Fruit fly (Drosophila melanogaster) whole organism, embryonic: ENCODE results near the gene Vm26Aa.

ENCODE experiments used
- CG14860 ChIP-seq: fragments of 200-800 bp; sonication (Bioruptor generic); IDR thresholded peaks from 3 replicates; pipeline ENCODE4 v1.3.6; 2022; ENCODE audit warnings: missing biosample characterization, missing genetic modification characterization; ENCODE audit not compliant: partially characterized antibody
- CG15696 ChIP-seq: fragments of 200-800 bp; sonication (Bioruptor generic); optimal IDR thresholded peaks from 2 replicates; lab custom pipeline; 2019; ENCODE audit warnings: missing biosample characterization, mild to moderate bottlenecking, missing genetic modification characterization, moderate library complexity
- CG16815 ChIP-seq: fragments of 200-800 bp; sonication (Bioruptor generic); optimal IDR thresholded peaks from 3 replicates; lab custom pipeline; 2017; ENCODE audit warnings: missing biosample characterization, mild to moderate bottlenecking, missing genetic modification characterization
- CG17385 ChIP-seq: fragments of 200-800 bp; sonication (Bioruptor generic); optimal IDR thresholded peaks from 3 replicates; lab custom pipeline; 2018; ENCODE audit warnings: missing biosample characterization, mild to moderate bottlenecking, missing genetic modification characterization
- CG17612 ChIP-seq: fragments of 200-800 bp; sonication (Bioruptor generic); IDR thresholded peaks from 2 replicates; pipeline ENCODE4 v1.3.6; 2022; ENCODE audit warnings: missing biosample characterization, missing genetic modification characterization
- CG1792 ChIP-seq: fragments of 200-800 bp; sonication (Bioruptor generic); optimal IDR thresholded peaks from 2 replicates; lab custom pipeline; 2016; ENCODE audit warnings: missing biosample characterization, missing genetic modification characterization
- CG2116 ChIP-seq: fragments of 200-800 bp; sonication (Bioruptor generic); optimal IDR thresholded peaks from 3 replicates; lab custom pipeline; 2018; ENCODE audit warnings: missing biosample characterization, mild to moderate bottlenecking, missing genetic modification characterization
- CG2712 ChIP-seq: fragments of 200-800 bp; optimal IDR thresholded peaks from 3 replicates; lab custom pipeline; 2019; ENCODE audit warnings: missing biosample characterization, mild to moderate bottlenecking, missing genetic modification characterization, moderate library complexity
- CG31441 ChIP-seq: fragments of 200-800 bp; sonication (Bioruptor generic); IDR thresholded peaks from 2 replicates; pipeline ENCODE4 v1.3.6; 2022; ENCODE audit warnings: missing biosample characterization, missing genetic modification characterization
- CG4820 ChIP-seq: fragments of 200-800 bp; sonication (Bioruptor generic); optimal IDR thresholded peaks from 3 replicates; lab custom pipeline; 2016; ENCODE audit warnings: missing biosample characterization, missing genetic modification characterization
- CG5953 ChIP-seq: fragments of 200-800 bp; sonication (Bioruptor generic); IDR thresholded peaks from 2 replicates; pipeline ENCODE4 v1.3.6; 2022; ENCODE audit warnings: missing biosample characterization, missing genetic modification characterization
- CG6272 ChIP-seq: fragments of 200-800 bp; sonication (Bioruptor generic); IDR thresholded peaks from 2 replicates; pipeline ENCODE4 v1.3.6; 2022; ENCODE audit warnings: missing biosample characterization, missing genetic modification characterization
- CG6683 ChIP-seq: fragments of 200-800 bp; sonication (Bioruptor generic); optimal IDR thresholded peaks from 2 replicates; lab custom pipeline; 2017; ENCODE audit warnings: missing biosample characterization, mild to moderate bottlenecking, missing genetic modification characterization, missing genetic modification reagents
- CG8944 ChIP-seq: fragments of 200-800 bp; sonication (Bioruptor generic); optimal IDR thresholded peaks from 3 replicates; lab custom pipeline; 2016; ENCODE audit warnings: missing biosample characterization, missing genetic modification characterization
- CG9609 ChIP-seq: fragments of 200-800 bp; sonication (Bioruptor generic); optimal IDR thresholded peaks from 3 replicates; lab custom pipeline; 2016; ENCODE audit warnings: missing biosample characterization, missing genetic modification characterization
- CHES-1-like ChIP-seq: fragments of 200-800 bp; sonication (Bioruptor generic); optimal IDR thresholded peaks from 2 replicates; lab custom pipeline; 2016; ENCODE audit warnings: missing biosample characterization, missing genetic modification characterization
- Fer1 ChIP-seq: fragments of 200-800 bp; sonication (Bioruptor generic); optimal IDR thresholded peaks from 2 replicates; lab custom pipeline; 2017; ENCODE audit warnings: missing biosample characterization, mild to moderate bottlenecking, missing genetic modification characterization
- Fer2 ChIP-seq: fragments of 200-800 bp; sonication (Bioruptor generic); optimal IDR thresholded peaks from 2 replicates; lab custom pipeline; 2018; ENCODE audit warnings: missing biosample characterization, mild to moderate bottlenecking, missing genetic modification characterization, moderate library complexity
- HLH3B ChIP-seq: fragments of 200-800 bp; sonication (Bioruptor generic); IDR thresholded peaks from 2 replicates; pipeline ENCODE4 v1.3.6; 2022; ENCODE audit warnings: missing biosample characterization, missing genetic modification characterization
- Max ChIP-seq: fragments of 200-800 bp; sonication (Bioruptor generic); optimal IDR thresholded peaks from 2 replicates; lab custom pipeline; 2016; ENCODE audit warnings: missing biosample characterization, mild to moderate bottlenecking, missing genetic modification characterization
- Med ChIP-seq: fragments of 200-800 bp; sonication (Bioruptor generic); peaks from one replicate; lab custom pipeline; 2016; ENCODE audit warnings: missing biosample characterization, missing genetic modification characterization, mild to moderate bottlenecking, inconsistent platforms, moderate library complexity
- Myb ChIP-seq: fragments of 200-800 bp; sonication (Bioruptor generic); optimal IDR thresholded peaks from 2 replicates; lab custom pipeline; 2016; ENCODE audit warnings: missing biosample characterization, missing genetic modification characterization
- Neu2 ChIP-seq: fragments of 200-800 bp; sonication (Bioruptor generic); optimal IDR thresholded peaks from 3 replicates; lab custom pipeline; 2016; ENCODE audit warnings: missing biosample characterization, missing genetic modification characterization, borderline replicate concordance
- Nf-YB ChIP-seq: fragments of 200-800 bp; sonication (Bioruptor generic); optimal IDR thresholded peaks from 3 replicates; lab custom pipeline; 2019; ENCODE audit warnings: missing biosample characterization, mild to moderate bottlenecking, missing genetic modification characterization, moderate library complexity
- Oaz ChIP-seq: fragments of 200-800 bp; sonication (Bioruptor generic); IDR thresholded peaks from 2 replicates; pipeline ENCODE4 v1.3.6; 2022; ENCODE audit warnings: missing biosample characterization, missing genetic modification characterization
- Taf1 ChIP-seq: fragments of 200-800 bp; sonication (Bioruptor generic); IDR thresholded peaks from 2 replicates; pipeline ENCODE4 v1.3.6; 2022; ENCODE audit warnings: missing biosample characterization, missing genetic modification characterization
- ase ChIP-seq: fragments of 200-800 bp; sonication (Bioruptor generic); IDR thresholded peaks from 3 replicates; pipeline ENCODE4 v1.3.6; 2022; ENCODE audit warnings: missing biosample characterization, missing genetic modification characterization
- bowl ChIP-seq: fragments of 200-800 bp; sonication (Bioruptor generic); IDR thresholded peaks from 2 replicates; pipeline ENCODE4 v1.3.6; 2022; ENCODE audit warnings: missing biosample characterization, missing genetic modification characterization
- cad ChIP-seq: fragments of >200 bp; optimal IDR thresholded peaks from 2 replicates; lab custom pipeline; 2017; ENCODE audit warnings: missing biosample characterization, missing genetic modification characterization
- exex ChIP-seq: fragments of 200-800 bp; sonication (Bioruptor generic); optimal IDR thresholded peaks from 4 replicates; lab custom pipeline; 2018; ENCODE audit warnings: missing biosample characterization, mild to moderate bottlenecking, missing genetic modification characterization, moderate library complexity
- gro ChIP-seq: fragments of 200-800 bp; sonication (Bioruptor generic); optimal IDR thresholded peaks from 2 replicates; lab custom pipeline; 2016; ENCODE audit warnings: missing biosample characterization, missing genetic modification characterization
- hkb ChIP-seq, 2 experiments: fragments of 200-800 bp in 1 of 2; fragments of >200 bp in 1 of 2; sonication (Bioruptor generic) in 1 of 2; IDR thresholded peaks in 1 of 2; optimal IDR thresholded peaks in 1 of 2; 2 replicates each; pipeline versions ENCODE4 v1.3.6 to Lab custom; 2017 to 2022; ENCODE audit warnings: missing biosample characterization in 1 of 2, missing genetic modification characterization in 1 of 2
- inv ChIP-seq: fragments of 200-800 bp; sonication (Bioruptor generic); IDR thresholded peaks from 2 replicates; pipeline ENCODE4 v1.3.6; 2022; ENCODE audit warnings: missing biosample characterization, missing genetic modification characterization; ENCODE audit not compliant: partially characterized antibody
- jigr1 ChIP-seq: fragments of 200-800 bp; sonication (Bioruptor generic); IDR thresholded peaks from 3 replicates; pipeline ENCODE4 v1.3.6; 2022; ENCODE audit warnings: missing biosample characterization, missing genetic modification characterization
- jumu ChIP-seq: fragments of 200-800 bp; sonication (Bioruptor generic); optimal IDR thresholded peaks from 3 replicates; lab custom pipeline; 2016; ENCODE audit warnings: missing biosample characterization, missing genetic modification characterization
- kay ChIP-seq: fragments of 200-800 bp; sonication (Bioruptor generic); optimal IDR thresholded peaks from 2 replicates; lab custom pipeline; 2016; ENCODE audit warnings: missing biosample characterization, missing genetic modification characterization
- ken ChIP-seq: fragments of 200-800 bp; sonication (Bioruptor generic); IDR thresholded peaks from 3 replicates; pipeline ENCODE4 v1.3.6; 2022; ENCODE audit warnings: missing biosample characterization, missing genetic modification characterization
- lab ChIP-seq: fragments of 200-800 bp; sonication (Bioruptor generic); optimal IDR thresholded peaks from 3 replicates; lab custom pipeline; 2017; ENCODE audit warnings: missing biosample characterization, missing genetic modification characterization, mild to moderate bottlenecking, moderate library complexity, missing genetic modification reagents
- lola ChIP-seq, 3 experiments: fragments of >200 bp in 2 of 3; fragments of 200-800 bp in 1 of 3; sonication (Bioruptor generic) in 1 of 3; optimal IDR thresholded peaks; 2 replicates each; lab custom pipeline; 2017 to 2019; ENCODE audit warnings: missing biosample characterization in 3 of 3, missing genetic modification characterization in 3 of 3, mild to moderate bottlenecking in 1 of 3, moderate library complexity in 1 of 3
- nmo ChIP-seq: fragments of 200-800 bp; sonication (Bioruptor generic); optimal IDR thresholded peaks from 2 replicates; lab custom pipeline; 2018; ENCODE audit warnings: missing biosample characterization, mild to moderate bottlenecking, missing genetic modification characterization, moderate library complexity
- salm ChIP-seq: fragments of 200-800 bp; sonication (Bioruptor generic); optimal IDR thresholded peaks from 2 replicates; lab custom pipeline; 2018; ENCODE audit warnings: missing biosample characterization, mild to moderate bottlenecking, missing genetic modification characterization
- sd ChIP-seq: fragments of 200-800 bp; sonication (Bioruptor generic); optimal IDR thresholded peaks from 3 replicates; lab custom pipeline; 2018; ENCODE audit warnings: missing biosample characterization, mild to moderate bottlenecking, missing genetic modification characterization, moderate library complexity
- sens-2 ChIP-seq: fragments of 200-800 bp; sonication (Bioruptor generic); IDR thresholded peaks from 2 replicates; pipeline ENCODE4 v1.3.6; 2022; ENCODE audit warnings: missing biosample characterization, missing genetic modification characterization
- so ChIP-seq: fragments of 200-800 bp; sonication (Bioruptor generic); IDR thresholded peaks from 3 replicates; pipeline ENCODE4 v1.3.6; 2022; ENCODE audit warnings: missing biosample characterization, missing genetic modification characterization
- sug ChIP-seq: fragments of 200-800 bp; optimal IDR thresholded peaks from 2 replicates; lab custom pipeline; 2019; ENCODE audit warnings: missing biosample characterization, mild to moderate bottlenecking, missing genetic modification characterization, moderate library complexity
- tio ChIP-seq: fragments of 200-800 bp; sonication (Bioruptor generic); optimal IDR thresholded peaks from 2 replicates; lab custom pipeline; 2017; ENCODE audit warnings: missing biosample characterization, missing genetic modification characterization, inconsistent platforms
- tx ChIP-seq: fragments of 200-800 bp; sonication (Bioruptor generic); optimal IDR thresholded peaks from 2 replicates; lab custom pipeline; 2016; ENCODE audit warnings: missing biosample characterization, missing genetic modification characterization
- unpg ChIP-seq: fragments of 200-800 bp; sonication (Bioruptor generic); optimal IDR thresholded peaks from 3 replicates; lab custom pipeline; 2018; ENCODE audit warnings: missing biosample characterization, mild to moderate bottlenecking, missing genetic modification characterization, moderate library complexity
- wdn ChIP-seq: fragments of 200-800 bp; sonication (Bioruptor generic); IDR thresholded peaks from 2 replicates; pipeline ENCODE4 v1.3.6; 2022; ENCODE audit warnings: missing biosample characterization, missing genetic modification characterization
- yki ChIP-seq: fragments of >200 bp; optimal IDR thresholded peaks from 3 replicates; lab custom pipeline; 2018
- z ChIP-seq: fragments of 200-800 bp; sonication (Bioruptor generic); IDR thresholded peaks from 3 replicates; pipeline ENCODE4 v1.3.6; 2022; ENCODE audit warnings: missing biosample characterization, missing genetic modification characterization

Gene Vm26Aa

dm6 chr2L:5971093-5971808, 11.1 kb upstream of the Vm26Aa start (continued):
- TF ChIP-seq hkb (optimal IDR thresholded peaks at IDR 0.05; lab: Kevin White, UChicago), result no peak
- no peak for TF ChIP-seq hkb (GFP tag; IDR thresholded peaks at IDR 0.05; lab: Robert Waterston, UW)
- TF ChIP-seq CG9609 (GFP tag; lab: Kevin White, UChicago), result no peak
- TF ChIP-seq jumu (GFP tag; lab: Kevin White, UChicago), result no peak
- no peak for TF ChIP-seq CG16815 (GFP tag; lab: Kevin White, UChicago)
- no peak for TF ChIP-seq CG2712
- TF ChIP-seq exex (tag; lab: Kevin White, UChicago), result peak; percentile 40
- no peak for TF ChIP-seq inv
- no peak for TF ChIP-seq Max (GFP tag; lab: Kevin White, UChicago)
- no peak for TF ChIP-seq Nf-YB (GFP tag; lab: Kevin White, UChicago)
- TF ChIP-seq Med (GFP tag; lab: Kevin White, UChicago), result peak; percentile 61
- no peak for TF ChIP-seq ase
- TF ChIP-seq CG5953 (GFP tag; lab: Robert Waterston, UW), result no peak
- TF ChIP-seq CHES-1-like, result no peak
- TF ChIP-seq Taf1 (GFP tag; lab: Robert Waterston, UW), result no peak
- no peak for TF ChIP-seq bowl (GFP tag; lab: Robert Waterston, UW)
- no peak for TF ChIP-seq CG1792 (GFP tag; lab: Kevin White, UChicago)
- peak; percentile 19 for TF ChIP-seq sug
- no peak for TF ChIP-seq jigr1 (GFP tag; lab: Robert Waterston, UW)
- TF ChIP-seq salm, result peak; percentile 30
- TF ChIP-seq CG14860 (GFP tag; lab: Robert Waterston, UW), result no peak
- no peak for TF ChIP-seq nmo (GFP tag; lab: Kevin White, UChicago)
- no peak for TF ChIP-seq Myb
- no peak for TF ChIP-seq HLH3B (GFP tag; lab: Robert Waterston, UW)
- no peak for TF ChIP-seq CG8944
- no peak for TF ChIP-seq Neu2
- TF ChIP-seq Fer2 (tag; lab: Kevin White, UChicago), result no peak
- no peak for TF ChIP-seq CG31441 (GFP tag; lab: Robert Waterston, UW)
- peak; percentile 20 for TF ChIP-seq lab
- TF ChIP-seq gro (GFP tag; lab: Kevin White, UChicago), result no peak
- no peak for TF ChIP-seq Oaz
- TF ChIP-seq CG17612 (GFP tag; lab: Robert Waterston, UW), result no peak
- no peak for TF ChIP-seq cad (GFP tag; lab: Kevin White, UChicago)
- TF ChIP-seq sd (tag; lab: Kevin White, UChicago), result peak; percentile 55
- no peak for TF ChIP-seq CG17385 (GFP tag; lab: Kevin White, UChicago)
- TF ChIP-seq wdn (GFP tag; lab: Robert Waterston, UW), result no peak
- no peak for TF ChIP-seq yki
- TF ChIP-seq so (GFP tag; lab: Robert Waterston, UW), result 0 out of 3 replicates have a peak, but pooled peaks have one; percentile 11
- no peak for TF ChIP-seq CG6683 (GFP tag; lab: Kevin White, UChicago)
- TF ChIP-seq ken (GFP tag; lab: Robert Waterston, UW), result no peak
- TF ChIP-seq sens-2, result no peak
- no peak for TF ChIP-seq tx
- TF ChIP-seq CG15696 (tag; lab: Kevin White, UChicago), result no peak
- no peak for TF ChIP-seq Fer1 (GFP tag; lab: Kevin White, UChicago)
- no peak for TF ChIP-seq CG2116 (GFP tag; lab: Kevin White, UChicago)
- TF ChIP-seq z (GFP tag; lab: Robert Waterston, UW), result peak; percentile 87
- no peak for TF ChIP-seq CG4820 (GFP tag; lab: Kevin White, UChicago)
- TF ChIP-seq lola (GFP tag; optimal IDR thresholded peaks at IDR 0.05; lab: Kevin White, UChicago), result no peak
- TF ChIP-seq tio (GFP tag; lab: Kevin White, UChicago), result no peak
- TF ChIP-seq unpg (GFP tag; lab: Kevin White, UChicago), result no peak
- TF ChIP-seq kay (GFP tag; lab: Kevin White, UChicago), result no peak
- no peak for TF ChIP-seq CG6272 (GFP tag; lab: Robert Waterston, UW)
